Fruit fly (Drosophila melanogaster) whole organism, embryonic: ENCODE measurements around the gene isoQC.

Experiments used
- Blimp-1 ChIP-seq: fragments of 200-800 bp; sonication (Bioruptor generic); optimal IDR thresholded peaks from 3 replicates; lab custom pipeline; 2018; ENCODE audit warnings: missing biosample characterization, missing genetic modification characterization, mild to moderate bottlenecking, moderate library complexity, missing genetic modification reagents
- CG10274 ChIP-seq: fragments of 200-800 bp; sonication (Bioruptor generic); optimal IDR thresholded peaks from 3 replicates; lab custom pipeline; 2017; ENCODE audit warnings: missing biosample characterization, mild to moderate bottlenecking, missing genetic modification characterization
- CG10462 ChIP-seq: fragments of 200-800 bp; sonication (Bioruptor generic); optimal IDR thresholded peaks from 2 replicates; lab custom pipeline; 2016; ENCODE audit warnings: missing biosample characterization, missing genetic modification characterization
- CG10543 ChIP-seq: fragments of 200-800 bp; sonication (Bioruptor generic); optimal IDR thresholded peaks from 3 replicates; lab custom pipeline; 2017; ENCODE audit warnings: missing biosample characterization, mild to moderate bottlenecking, missing genetic modification characterization, moderate library complexity
- CG11723 ChIP-seq: fragments of 200-800 bp; sonication (Bioruptor generic); optimal IDR thresholded peaks from 2 replicates; lab custom pipeline; 2017; ENCODE audit warnings: missing biosample characterization, mild to moderate bottlenecking, missing genetic modification characterization
- CG12769 ChIP-seq: fragments of 200-800 bp; sonication (Bioruptor generic); optimal IDR thresholded peaks from 2 replicates; lab custom pipeline; 2019; ENCODE audit warnings: missing biosample characterization, mild to moderate bottlenecking, missing genetic modification characterization, moderate library complexity
- CG14014 ChIP-seq: fragments of 200-800 bp; sonication (Bioruptor generic); IDR thresholded peaks from 2 replicates; pipeline ENCODE4 v1.3.6; 2022; ENCODE audit warnings: missing biosample characterization, missing genetic modification characterization
- CG14667 ChIP-seq: fragments of 200-800 bp; sonication (Bioruptor generic); IDR thresholded peaks from 2 replicates; pipeline ENCODE4 v1.3.6; 2022; ENCODE audit warnings: missing biosample characterization, missing genetic modification characterization
- CG14860 ChIP-seq: fragments of 200-800 bp; sonication (Bioruptor generic); IDR thresholded peaks from 3 replicates; pipeline ENCODE4 v1.3.6; 2022; ENCODE audit warnings: missing biosample characterization, missing genetic modification characterization; ENCODE audit not compliant: partially characterized antibody
- CG15601 ChIP-seq: fragments of 200-800 bp; sonication (Bioruptor generic); optimal IDR thresholded peaks from 3 replicates; lab custom pipeline; 2019; ENCODE audit warnings: missing biosample characterization, mild to moderate bottlenecking, missing genetic modification characterization, moderate library complexity
- CG17385 ChIP-seq: fragments of 200-800 bp; sonication (Bioruptor generic); optimal IDR thresholded peaks from 3 replicates; lab custom pipeline; 2018; ENCODE audit warnings: missing biosample characterization, mild to moderate bottlenecking, missing genetic modification characterization
- CG2116 ChIP-seq: fragments of 200-800 bp; sonication (Bioruptor generic); optimal IDR thresholded peaks from 3 replicates; lab custom pipeline; 2018; ENCODE audit warnings: missing biosample characterization, mild to moderate bottlenecking, missing genetic modification characterization
- CG32532 ChIP-seq: fragments of 200-800 bp; sonication (Bioruptor generic); IDR thresholded peaks from 2 replicates; pipeline ENCODE4 v1.3.6; 2022; ENCODE audit warnings: missing biosample characterization, missing genetic modification characterization
- CG33213 ChIP-seq: fragments of 200-800 bp; sonication (Bioruptor generic); optimal IDR thresholded peaks from 3 replicates; lab custom pipeline; 2016; ENCODE audit warnings: missing biosample characterization, missing genetic modification characterization
- CG3838 ChIP-seq: fragments of 200-800 bp; sonication (Bioruptor generic); optimal IDR thresholded peaks from 3 replicates; lab custom pipeline; 2016; ENCODE audit warnings: missing biosample characterization, missing genetic modification characterization
- CG4328 ChIP-seq: fragments of 200-800 bp; sonication (Bioruptor generic); optimal IDR thresholded peaks from 3 replicates; lab custom pipeline; 2017; ENCODE audit warnings: missing biosample characterization, missing genetic modification reagents, missing genetic modification characterization
- CG4424 ChIP-seq: fragments of 200-800 bp; sonication (Bioruptor generic); optimal IDR thresholded peaks from 3 replicates; lab custom pipeline; 2016; ENCODE audit warnings: missing biosample characterization, missing genetic modification characterization
- CG5953 ChIP-seq: fragments of 200-800 bp; sonication (Bioruptor generic); IDR thresholded peaks from 2 replicates; pipeline ENCODE4 v1.3.6; 2022; ENCODE audit warnings: missing biosample characterization, missing genetic modification characterization
- CG7987 ChIP-seq: fragments of 200-800 bp; sonication (Bioruptor generic); optimal IDR thresholded peaks from 2 replicates; lab custom pipeline; 2018; ENCODE audit warnings: missing biosample characterization, mild to moderate bottlenecking, missing genetic modification characterization, moderate library complexity
- CG9727 ChIP-seq: fragments of 200-800 bp; sonication (Bioruptor generic); optimal IDR thresholded peaks from 3 replicates; lab custom pipeline; 2017; ENCODE audit warnings: missing biosample characterization, mild to moderate bottlenecking, missing genetic modification characterization
- CTCF ChIP-seq: fragments of 200-800 bp; sonication (Bioruptor generic); optimal IDR thresholded peaks from 2 replicates; lab custom pipeline; 2017; ENCODE audit warnings: missing biosample characterization, mild to moderate bottlenecking, missing genetic modification characterization, moderate library complexity
- Deaf1 ChIP-seq: fragments of 200-800 bp; optimal IDR thresholded peaks from 3 replicates; lab custom pipeline; 2019; ENCODE audit warnings: missing biosample characterization, mild to moderate bottlenecking, missing genetic modification characterization, moderate library complexity
- Ets97D ChIP-seq: fragments of 200-800 bp; sonication (Bioruptor generic); optimal IDR thresholded peaks from 3 replicates; lab custom pipeline; 2016; ENCODE audit warnings: missing biosample characterization, missing genetic modification characterization
- Fer2 ChIP-seq: fragments of 200-800 bp; sonication (Bioruptor generic); optimal IDR thresholded peaks from 2 replicates; lab custom pipeline; 2018; ENCODE audit warnings: missing biosample characterization, mild to moderate bottlenecking, missing genetic modification characterization, moderate library complexity
- HLH54F ChIP-seq: fragments of 200-800 bp; sonication (Bioruptor generic); optimal IDR thresholded peaks from 3 replicates; lab custom pipeline; 2016; ENCODE audit warnings: missing biosample characterization, missing genetic modification characterization
- Neu2 ChIP-seq: fragments of 200-800 bp; sonication (Bioruptor generic); optimal IDR thresholded peaks from 3 replicates; lab custom pipeline; 2016; ENCODE audit warnings: missing biosample characterization, missing genetic modification characterization, borderline replicate concordance
- Pdp1 ChIP-seq, 2 experiments: fragments of 200-800 bp; sonication (Bioruptor generic); optimal IDR thresholded peaks; 3 replicates each; lab custom pipeline; 2016; ENCODE audit warnings: missing biosample characterization in 2 of 2, missing genetic modification characterization in 2 of 2, mild to moderate bottlenecking in 1 of 2, moderate library complexity in 1 of 2
- Poxn ChIP-seq: fragments of 200-800 bp; sonication (Bioruptor generic); IDR thresholded peaks from 2 replicates; pipeline ENCODE4 v1.3.6; 2022; ENCODE audit warnings: missing biosample characterization, missing genetic modification characterization
- Ptx1 ChIP-seq: fragments of 200-800 bp; sonication (Bioruptor generic); IDR thresholded peaks from 2 replicates; pipeline ENCODE4 v1.3.6; 2022; ENCODE audit warnings: missing biosample characterization, missing genetic modification characterization
- Sry-δ ChIP-seq: fragments of 200-800 bp; sonication (Bioruptor generic); optimal IDR thresholded peaks from 2 replicates; lab custom pipeline; 2016; ENCODE audit warnings: missing biosample characterization, missing genetic modification characterization
- ab ChIP-seq: fragments of 200-800 bp; sonication (Bioruptor generic); optimal IDR thresholded peaks from 2 replicates; lab custom pipeline; 2016; ENCODE audit warnings: missing biosample characterization, missing genetic modification characterization
- ash1 ChIP-seq: fragments of 200-800 bp; sonication (Bioruptor generic); optimal IDR thresholded peaks from 2 replicates; lab custom pipeline; 2018; ENCODE audit warnings: missing biosample characterization, mild to moderate bottlenecking, missing genetic modification characterization
- btn ChIP-seq: fragments of 200-800 bp; sonication (Bioruptor generic); optimal IDR thresholded peaks from 2 replicates; lab custom pipeline; 2016; ENCODE audit warnings: missing biosample characterization, missing genetic modification characterization
- caup ChIP-seq: fragments of 200-800 bp; sonication (Bioruptor generic); optimal IDR thresholded peaks from 3 replicates; lab custom pipeline; 2017; ENCODE audit warnings: missing biosample characterization, mild to moderate bottlenecking, missing genetic modification characterization, moderate library complexity; ENCODE audit not compliant: severe bottlenecking
- dmrt11E ChIP-seq: fragments of 200-800 bp; sonication (Bioruptor generic); optimal IDR thresholded peaks from 3 replicates; lab custom pipeline; 2018; ENCODE audit warnings: missing biosample characterization, mild to moderate bottlenecking, missing genetic modification characterization, moderate library complexity
- en ChIP-seq: fragments of 200-800 bp; sonication (Bioruptor generic); optimal IDR thresholded peaks from 2 replicates; lab custom pipeline; 2016; ENCODE audit warnings: missing biosample characterization, missing genetic modification characterization
- kay ChIP-seq: fragments of 200-800 bp; sonication (Bioruptor generic); optimal IDR thresholded peaks from 2 replicates; lab custom pipeline; 2016; ENCODE audit warnings: missing biosample characterization, missing genetic modification characterization
- lbe ChIP-seq: fragments of 200-800 bp; sonication (Bioruptor generic); optimal IDR thresholded peaks from 2 replicates; lab custom pipeline; 2016; ENCODE audit warnings: missing biosample characterization, mild to moderate bottlenecking, missing genetic modification characterization
- lov ChIP-seq, 2 experiments: fragments of 200-800 bp in 1 of 2; fragments of >200 bp in 1 of 2; sonication (Bioruptor generic) in 1 of 2; IDR thresholded peaks in 1 of 2; optimal IDR thresholded peaks in 1 of 2; 2 replicates in 1 of 2; 3 replicates in 1 of 2; pipeline versions ENCODE4 v1.3.6 to Lab custom; 2017 to 2022; ENCODE audit warnings: missing biosample characterization in 1 of 2, missing genetic modification characterization in 1 of 2
- luna ChIP-seq: fragments of 200-800 bp; sonication (Bioruptor generic); optimal IDR thresholded peaks from 2 replicates; lab custom pipeline; 2016; ENCODE audit warnings: missing biosample characterization, missing genetic modification characterization
- nerfin-2 ChIP-seq: fragments of 200-800 bp; sonication (Bioruptor generic); IDR thresholded peaks from 2 replicates; pipeline ENCODE4 v1.3.6; 2022; ENCODE audit warnings: missing biosample characterization, missing genetic modification characterization; ENCODE audit not compliant: partially characterized antibody
- pita ChIP-seq: fragments of 200-800 bp; sonication (Bioruptor generic); optimal IDR thresholded peaks from 2 replicates; lab custom pipeline; 2017; ENCODE audit warnings: missing biosample characterization, mild to moderate bottlenecking, missing genetic modification characterization
- sr ChIP-seq: fragments of 200-800 bp; sonication (Bioruptor generic); IDR thresholded peaks from 3 replicates; pipeline ENCODE4 v1.3.6; 2022; ENCODE audit warnings: missing biosample characterization, missing genetic modification characterization
- unc-4 ChIP-seq: fragments of 200-800 bp; sonication (Bioruptor generic); IDR thresholded peaks from 2 replicates; pipeline ENCODE4 v1.3.6; 2022; ENCODE audit warnings: missing biosample characterization, missing genetic modification characterization; ENCODE audit not compliant: partially characterized antibody
- wdn ChIP-seq: fragments of 200-800 bp; sonication (Bioruptor generic); IDR thresholded peaks from 2 replicates; pipeline ENCODE4 v1.3.6; 2022; ENCODE audit warnings: missing biosample characterization, missing genetic modification characterization
- wek ChIP-seq: fragments of 200-800 bp; sonication (Bioruptor generic); optimal IDR thresholded peaks from 3 replicates; lab custom pipeline; 2018; ENCODE audit warnings: missing biosample characterization, mild to moderate bottlenecking, missing genetic modification characterization, moderate library complexity
- zen ChIP-seq: fragments of 200-800 bp; sonication (Bioruptor generic); optimal IDR thresholded peaks from 3 replicates; lab custom pipeline; 2018; ENCODE audit warnings: missing biosample characterization, mild to moderate bottlenecking, missing genetic modification characterization, moderate library complexity

isoQC gene

DNA sequence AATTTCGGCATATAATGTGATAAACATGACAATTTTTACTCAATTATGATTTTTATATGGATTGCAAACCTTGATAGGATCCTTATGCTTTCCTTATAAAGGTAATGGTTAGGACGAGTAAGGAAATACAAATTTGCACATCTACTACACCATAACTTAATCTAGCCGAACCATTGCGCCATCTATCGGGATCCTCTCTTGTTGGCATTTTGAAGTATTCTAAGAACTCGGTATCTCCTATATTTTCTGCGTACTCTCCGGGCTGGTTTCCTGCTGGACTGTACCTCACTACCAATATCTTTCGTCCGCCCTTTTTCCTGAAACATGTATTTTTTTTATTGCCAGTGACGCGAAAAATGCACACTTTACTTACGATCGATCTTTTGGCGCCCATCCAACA is 9.6 kb upstream of the isoQC start, which contains the start of gene atk:
TSS of gene atk (minus strand) at position 186 of the 400 bp plus-strand sequence.
- TF ChIP-seq CTCF (GFP tag; lab: Kevin White, UChicago) (peak; percentile 65), unc-4 (GFP tag; lab: Robert Waterston, UW) (no peak), CG32532 (GFP tag; lab: Robert Waterston, UW) (0 out of 2 replicates have a peak, but pooled peaks have one; percentile 1)

DNA sequence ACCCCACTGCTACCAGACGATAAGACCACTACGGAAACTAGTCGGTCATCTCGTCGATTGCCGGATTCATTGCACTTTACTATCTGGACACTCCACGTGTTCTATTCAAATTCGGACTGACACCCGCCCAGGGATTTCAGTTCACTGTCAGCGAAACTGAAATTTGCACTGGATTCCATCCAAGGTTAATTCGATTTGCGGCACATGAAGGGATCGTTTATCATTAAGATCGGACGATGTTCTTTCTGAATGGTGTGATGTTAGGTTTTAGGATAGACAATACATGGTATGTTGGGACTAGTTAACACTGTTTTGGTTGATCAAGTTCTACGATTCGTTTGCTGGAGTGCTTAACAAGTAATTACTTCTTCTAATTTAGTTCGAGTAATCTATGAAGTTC is 8.3 kb upstream of the isoQC start, which contains the start of gene CG42764:
TSS of gene CG42764 (minus strand) at position 101 of the 400 bp plus-strand sequence.
- no peak for TF ChIP-seq caup
- TF ChIP-seq sr: no peak
- no peak for TF ChIP-seq en (GFP tag; lab: Kevin White, UChicago)
- no peak for TF ChIP-seq dmrt11E
- no peak for TF ChIP-seq lov (optimal IDR thresholded peaks at IDR 0.05; lab: Kevin White, UChicago)
- TF ChIP-seq lov (GFP tag; IDR thresholded peaks at IDR 0.05; lab: Robert Waterston, UW): no peak
- TF ChIP-seq CG14860 (GFP tag; lab: Robert Waterston, UW): no peak
- no peak for TF ChIP-seq CG33213 (GFP tag; lab: Kevin White, UChicago)
- no peak for TF ChIP-seq CG11723 (GFP tag; lab: Kevin White, UChicago)

DNA sequence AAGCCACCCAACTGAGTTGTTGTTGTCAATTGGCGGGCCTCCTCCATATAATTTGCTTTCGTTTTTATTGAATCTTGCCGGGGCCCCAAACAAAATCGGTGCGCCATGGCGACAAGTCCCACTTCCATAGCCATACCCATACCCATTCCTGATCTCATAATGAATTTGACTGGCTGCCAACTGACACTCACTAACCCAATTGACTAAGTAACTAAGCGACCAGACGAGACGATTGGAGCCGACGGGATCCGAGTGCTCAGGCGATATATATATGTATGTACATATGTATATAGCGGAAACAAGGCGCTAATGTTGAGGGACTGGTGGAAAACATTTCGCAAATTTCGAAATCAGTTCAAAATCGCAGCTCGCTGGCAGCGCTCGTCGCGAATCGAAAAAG is 7.7 kb upstream of the isoQC start, which contains the start of gene Tdh:
TSS of gene Tdh (plus strand) at position 346 of the 400 bp plus-strand sequence.
- TF ChIP-seq ash1 (GFP tag; lab: Kevin White, UChicago) (no peak), CG12769 (peak; percentile 74), CG5953 (GFP tag; lab: Robert Waterston, UW) (no peak), CG14667 (no peak), CG10543 (peak; percentile 39), CG11723 (GFP tag; lab: Kevin White, UChicago) (no peak), CG4328 (GFP tag; lab: Kevin White, UChicago) (no peak), Deaf1 (tag; lab: Kevin White, UChicago) (peak; percentile 57), CG4424 (GFP tag; lab: Kevin White, UChicago) (no peak), Pdp1 (GFP tag; optimal IDR thresholded peaks at IDR 0.05; lab: Kevin White, UChicago) (peak in 1 of 2 experiments; percentile 32), CG7987 (no peak)

DNA sequence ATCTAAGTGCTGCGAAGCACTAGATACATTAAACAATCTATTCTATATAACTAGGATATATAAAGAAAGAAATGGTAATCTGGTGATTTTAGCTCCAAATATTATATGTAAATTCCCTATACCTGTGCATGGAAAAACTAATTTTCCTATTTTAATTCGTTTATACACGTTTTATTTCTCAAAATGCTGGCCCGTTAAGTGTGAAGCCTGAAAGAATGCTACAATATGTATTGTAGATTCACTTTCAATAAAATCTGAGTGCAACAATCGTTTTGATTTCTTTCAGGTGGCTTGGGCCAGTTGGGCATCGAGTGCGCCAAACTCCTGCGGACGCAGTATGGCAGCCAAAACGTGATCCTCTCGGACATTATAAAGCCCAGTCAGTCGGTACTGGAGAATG is 6.8 kb upstream of the isoQC start:
- TF ChIP-seq zen (tag; lab: Kevin White, UChicago) (no peak), wek (GFP tag; lab: Kevin White, UChicago) (no peak), CG15601 (tag; lab: Kevin White, UChicago) (peak; percentile 72), luna (GFP tag; lab: Kevin White, UChicago) (no peak), Poxn (GFP tag; lab: Robert Waterston, UW) (no peak), Sry-δ (GFP tag; lab: Kevin White, UChicago) (no peak), CG3838 (GFP tag; lab: Kevin White, UChicago) (no peak), CG17385 (no peak), Blimp-1 (GFP tag; lab: Kevin White, UChicago) (peak; percentile 51), nerfin-2 (GFP tag; lab: Robert Waterston, UW) (no peak), pita (GFP tag; lab: Kevin White, UChicago) (no peak), Fer2 (tag; lab: Kevin White, UChicago) (no peak), lbe (no peak), CG10274 (GFP tag; lab: Kevin White, UChicago) (no peak), CG10462 (no peak), Neu2 (GFP tag; lab: Kevin White, UChicago) (no peak), HLH54F (GFP tag; lab: Kevin White, UChicago) (no peak), Ets97D (GFP tag; lab: Kevin White, UChicago) (no peak), wdn (GFP tag; lab: Robert Waterston, UW) (no peak), kay (GFP tag; lab: Kevin White, UChicago) (no peak), btn (no peak), ab (GFP tag; lab: Kevin White, UChicago) (no peak), CG2116 (no peak), Ptx1 (GFP tag; lab: Robert Waterston, UW) (no peak), CG14014 (no peak), CG9727 (GFP tag; lab: Kevin White, UChicago) (no peak)
